Worm (Caenorhabditis elegans): ENCODE results near the gene C56G2.15.

DNA sequence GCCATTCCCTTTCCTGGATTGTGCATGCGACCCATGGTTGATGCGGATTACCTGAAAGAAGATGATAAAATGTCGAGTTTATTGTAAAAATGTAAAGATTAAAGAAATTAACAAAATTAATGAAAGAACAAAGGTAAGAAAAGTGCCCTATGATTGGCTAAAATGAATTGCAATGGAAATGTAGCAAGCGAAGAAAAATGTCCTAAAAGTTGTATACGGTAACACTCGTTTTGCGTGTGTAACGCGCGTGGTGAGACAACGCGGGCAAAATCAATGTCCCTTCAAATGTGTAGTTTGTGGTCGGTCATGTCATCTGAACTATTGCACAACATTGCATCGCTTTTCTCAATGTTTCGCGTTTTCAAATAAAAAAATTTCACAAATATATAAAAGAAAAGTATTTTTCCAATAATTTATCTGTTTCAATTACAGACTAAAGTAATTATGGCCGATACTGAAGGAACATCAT lies 7.3 kb upstream of the C56G2.15 start, which contains the start of the genes rps-13 and nfx-1:
- TF ChIP-seq zip-2 (tag; optimal IDR thresholded peaks at IDR 0.05) (peak; percentile 99), ceh-28 (tag; optimal IDR thresholded peaks at IDR 0.05) (peak; percentile 12), nhr-102 (tag; optimal IDR thresholded peaks at IDR 0.05) (no peak)

Data from whole organism, L4 larva.